Fruit fly (Drosophila melanogaster): ENCODE data around the gene Prestin.

Gene Prestin

dm6 chr3L:17956369-17957007 is 48.9 kb upstream of the Prestin start:
- TF ChIP-seq ftz-f1 (GFP tag; optimal IDR thresholded peaks at IDR 0.05) (peak; percentile 92), CG34376 (GFP tag; optimal IDR thresholded peaks at IDR 0.05) (peak; percentile 40), CG4707 (GFP tag; optimal IDR thresholded peaks at IDR 0.05) (no peak), Antp (GFP tag; optimal IDR thresholded peaks at IDR 0.05) (no peak), Dbx (GFP tag; IDR thresholded peaks at IDR 0.05) (peak; percentile 18; the same call in 1 of the 3 replicates), CG31224 (GFP tag; IDR thresholded peaks at IDR 0.05) (no peak), Med (GFP tag) (peak; percentile 52), unpg (GFP tag; optimal IDR thresholded peaks at IDR 0.05) (no peak), cas (GFP tag; IDR thresholded peaks at IDR 0.05) (no peak), CG8765 (GFP tag; IDR thresholded peaks at IDR 0.05) (no peak), bbx (GFP tag; IDR thresholded peaks at IDR 0.05; ENCODE audit: partially characterized antibody) (no peak), CG4820 (GFP tag; optimal IDR thresholded peaks at IDR 0.05) (no peak), Atf-2 (GFP tag; optimal IDR thresholded peaks at IDR 0.05) (no peak), crol (GFP tag; IDR thresholded peaks at IDR 0.05) (peak; percentile 33; the same call in 1 of the 2 replicates), CG1602 (GFP tag; optimal IDR thresholded peaks at IDR 0.05) (no peak), gsb (GFP tag; IDR thresholded peaks at IDR 0.05) (no peak), chinmo (GFP tag; IDR thresholded peaks at IDR 0.05; ENCODE audit: partially characterized antibody) (0 out of 4 replicates have a peak, but pooled peaks have one; percentile 39), run (tag; optimal IDR thresholded peaks at IDR 0.05) (no peak), CG3847 (GFP tag; IDR thresholded peaks at IDR 0.05) (no peak), disco-r (GFP tag; optimal IDR thresholded peaks at IDR 0.05) (no peak), CG6654 (GFP tag; optimal IDR thresholded peaks at IDR 0.05) (no peak), CG14050 (GFP tag; IDR thresholded peaks at IDR 0.05) (no peak), CG10654 (GFP tag; optimal IDR thresholded peaks at IDR 0.05) (no peak), CG1832 (GFP tag; optimal IDR thresholded peaks at IDR 0.05) (peak; percentile 34), nmo (GFP tag; optimal IDR thresholded peaks at IDR 0.05) (no peak), gcm2 (GFP tag; optimal IDR thresholded peaks at IDR 0.05) (no peak), abd-A (tag; optimal IDR thresholded peaks at IDR 0.05) (peak; percentile 85), CG18011 (GFP tag; optimal IDR thresholded peaks at IDR 0.05) (no peak), CG2120 (GFP tag; optimal IDR thresholded peaks at IDR 0.05) (no peak), CG10543 (GFP tag; optimal IDR thresholded peaks at IDR 0.05) (peak; percentile 44), grau (tag; optimal IDR thresholded peaks at IDR 0.05) (no peak), scrt (GFP tag; optimal IDR thresholded peaks at IDR 0.05) (peak; percentile 62), CG3065 (GFP tag; optimal IDR thresholded peaks at IDR 0.05) (no peak), Lhr (GFP tag; optimal IDR thresholded peaks at IDR 0.05) (no peak), CG9876 (GFP tag; optimal IDR thresholded peaks at IDR 0.05) (no peak), sug (tag; optimal IDR thresholded peaks at IDR 0.05) (peak; percentile 42), CG7357 (GFP tag; IDR thresholded peaks at IDR 0.05) (no peak), trem (tag; optimal IDR thresholded peaks at IDR 0.05) (no peak), TFAM (GFP tag; optimal IDR thresholded peaks at IDR 0.05) (no peak), HmgZ (tag; optimal IDR thresholded peaks at IDR 0.05) (no peak), CG13894 (tag; optimal IDR thresholded peaks at IDR 0.05) (peak; percentile 33), Ets97D (GFP tag; optimal IDR thresholded peaks at IDR 0.05) (no peak), Doc2 (GFP tag; IDR thresholded peaks at IDR 0.05) (no peak), CG6854 (GFP tag; optimal IDR thresholded peaks at IDR 0.05) (peak; percentile 64), fd96Cb (tag; optimal IDR thresholded peaks at IDR 0.05) (no peak), Atf3 (GFP tag; optimal IDR thresholded peaks at IDR 0.05) (no peak), fd102C (GFP tag; optimal IDR thresholded peaks at IDR 0.05) (no peak), CG18262 (tag; optimal IDR thresholded peaks at IDR 0.05) (no peak), grn (GFP tag; optimal IDR thresholded peaks at IDR 0.05) (no peak), CG13424 (tag; optimal IDR thresholded peaks at IDR 0.05) (no peak), CG2199 (GFP tag; IDR thresholded peaks at IDR 0.05) (no peak)
